Worm (Caenorhabditis elegans) whole organism, late embryonic: Measurements from ENCODE around the gene srh-236.

ENCODE experiments used
- F13H6.1 ChIP-seq: sonication (generic microtip); optimal IDR thresholded peaks from 2 replicates; lab custom pipeline; 2016; ENCODE audit warnings: missing genetic modification characterization, missing compliant biosample characterization
- T23F11.4 ChIP-seq: fragments of 200-800 bp; sonication (Bioruptor generic); optimal IDR thresholded peaks from 2 replicates; lab custom pipeline; 2018; ENCODE audit warnings: mild to moderate bottlenecking, missing genetic modification characterization, missing compliant biosample characterization
- Y22D7AL.16 ChIP-seq: sonication (generic microtip); optimal IDR thresholded peaks from 2 replicates; lab custom pipeline; 2016; ENCODE audit warnings: missing genetic modification characterization, missing compliant biosample characterization
- ahr-1 ChIP-seq: sonication (generic microtip); optimal IDR thresholded peaks from 2 replicates; lab custom pipeline; 2016; ENCODE audit warnings: missing genetic modification characterization, missing compliant biosample characterization
- ama-1 ChIP-seq: fragments of 150-350 bp; optimal IDR thresholded peaks from 2 replicates; lab custom pipeline; 2014
- ceh-14 ChIP-seq: sonication (generic microtip); optimal IDR thresholded peaks from 2 replicates; lab custom pipeline; 2016; ENCODE audit warnings: missing genotype, missing genetic modification characterization, missing compliant biosample characterization
- ceh-2 ChIP-seq: sonication (generic microtip); optimal IDR thresholded peaks from 2 replicates; lab custom pipeline; 2016; ENCODE audit warnings: missing genotype, missing genetic modification characterization, missing compliant biosample characterization
- ceh-31 ChIP-seq: sonication (generic microtip); optimal IDR thresholded peaks from 2 replicates; lab custom pipeline; 2016; ENCODE audit warnings: missing genetic modification characterization, missing compliant biosample characterization
- ceh-34 ChIP-seq: sonication (generic microtip); optimal IDR thresholded peaks from 2 replicates; lab custom pipeline; 2016; ENCODE audit warnings: mild to moderate bottlenecking, missing genetic modification characterization, missing compliant biosample characterization
- ceh-45 ChIP-seq: fragments of 200-800 bp; sonication (Bioruptor generic); IDR thresholded peaks from 2 replicates; pipeline ENCODE4 v1.3.6; 2022; ENCODE audit warnings: missing genetic modification reagents, missing genetic modification characterization, missing compliant biosample characterization
- ceh-48 ChIP-seq: sonication (generic microtip); optimal IDR thresholded peaks from 2 replicates; lab custom pipeline; 2016; ENCODE audit warnings: missing genetic modification characterization, inconsistent platforms, missing compliant biosample characterization
- ceh-9 ChIP-seq: sonication (generic microtip); optimal IDR thresholded peaks from 2 replicates; lab custom pipeline; 2016; ENCODE audit warnings: mild to moderate bottlenecking, missing genetic modification characterization, inconsistent platforms, missing compliant biosample characterization
- dmd-4 ChIP-seq: sonication (generic microtip); optimal IDR thresholded peaks from 2 replicates; lab custom pipeline; 2016; ENCODE audit warnings: borderline replicate concordance, missing genetic modification characterization, missing compliant biosample characterization
- elt-4 ChIP-seq: sonication (generic microtip); optimal IDR thresholded peaks from 2 replicates; lab custom pipeline; 2016; ENCODE audit warnings: missing genetic modification characterization, missing compliant biosample characterization
- ets-4 ChIP-seq: sonication (generic microtip); optimal IDR thresholded peaks from 2 replicates; lab custom pipeline; 2016; ENCODE audit warnings: missing genetic modification characterization, missing compliant biosample characterization
- eyg-1 ChIP-seq: sonication (generic microtip); optimal IDR thresholded peaks from 2 replicates; lab custom pipeline; 2016; ENCODE audit warnings: missing genotype, missing genetic modification characterization, missing compliant biosample characterization
- fkh-10 ChIP-seq: fragments of 150-350 bp; optimal IDR thresholded peaks from 2 replicates; lab custom pipeline; 2014; ENCODE audit warnings: missing biosample characterization, missing genetic modification reagents, missing genetic modification characterization
- fkh-6 ChIP-seq: sonication (generic microtip); optimal IDR thresholded peaks from 2 replicates; lab custom pipeline; 2016; ENCODE audit warnings: missing genetic modification characterization, missing compliant biosample characterization
- gmeb-2 ChIP-seq: sonication (generic microtip); optimal IDR thresholded peaks from 2 replicates; lab custom pipeline; 2016; ENCODE audit warnings: missing genetic modification characterization, inconsistent platforms, missing compliant biosample characterization
- hlh-15 ChIP-seq: sonication (generic microtip); optimal IDR thresholded peaks from 2 replicates; lab custom pipeline; 2016; ENCODE audit warnings: missing genetic modification characterization, missing compliant biosample characterization
- lin-11 ChIP-seq: fragments of 200-800 bp; sonication (Bioruptor generic); optimal IDR thresholded peaks from 2 replicates; lab custom pipeline; 2018; ENCODE audit warnings: mild to moderate bottlenecking, missing genetic modification characterization, missing compliant biosample characterization
- madf-2 ChIP-seq: sonication (generic microtip); optimal IDR thresholded peaks from 2 replicates; lab custom pipeline; 2017; ENCODE audit warnings: missing genetic modification characterization, missing compliant biosample characterization
- nfya-1 ChIP-seq: sonication (generic microtip); optimal IDR thresholded peaks from 2 replicates; lab custom pipeline; 2017; ENCODE audit warnings: missing genetic modification characterization, mild to moderate bottlenecking, missing compliant biosample characterization, antibody characterized with exemption, moderate library complexity
- nhr-11 ChIP-seq: fragments of 150-350 bp; optimal IDR thresholded peaks from 2 replicates; lab custom pipeline; 2014; ENCODE audit warnings: missing biosample characterization, missing genetic modification characterization
- nhr-232 ChIP-seq: sonication (generic microtip); optimal IDR thresholded peaks from 2 replicates; lab custom pipeline; 2016; ENCODE audit warnings: missing genetic modification characterization, missing compliant biosample characterization
- odd-2 ChIP-seq: sonication (generic microtip); optimal IDR thresholded peaks from 2 replicates; lab custom pipeline; 2017; ENCODE audit warnings: antibody characterized with exemption, mild to moderate bottlenecking, missing genetic modification characterization, missing compliant biosample characterization
- pag-3 ChIP-seq: sonication (generic microtip); optimal IDR thresholded peaks from 2 replicates; lab custom pipeline; 2016; ENCODE audit warnings: missing compliant biosample characterization, missing genetic modification characterization, borderline replicate concordance
- pat-9 ChIP-seq: fragments of 200-800 bp; sonication (Bioruptor generic); optimal IDR thresholded peaks from 2 replicates; lab custom pipeline; 2018; ENCODE audit warnings: mild to moderate bottlenecking, missing genetic modification characterization, moderate library complexity, missing compliant biosample characterization
- pax-1 ChIP-seq: fragments of 150-350 bp; optimal IDR thresholded peaks from 2 replicates; lab custom pipeline; 2014; ENCODE audit warnings: missing biosample characterization, missing genetic modification characterization
- pha-2 ChIP-seq: sonication (generic microtip); optimal IDR thresholded peaks from 2 replicates; lab custom pipeline; 2017; ENCODE audit warnings: mild to moderate bottlenecking, missing genetic modification characterization, missing compliant biosample characterization
- pha-4 ChIP-seq: fragments of 150-350 bp; optimal IDR thresholded peaks from 2 replicates; lab custom pipeline; 2018; ENCODE audit warnings: missing biosample characterization, missing genetic modification reagents, missing genetic modification characterization
- pqm-1 ChIP-seq: sonication (generic microtip); optimal IDR thresholded peaks from 2 replicates; lab custom pipeline; 2016; ENCODE audit warnings: missing genetic modification characterization, missing compliant biosample characterization
- rnt-1 ChIP-seq: sonication (generic microtip); optimal IDR thresholded peaks from 2 replicates; lab custom pipeline; 2016; ENCODE audit warnings: missing genetic modification characterization, missing compliant biosample characterization
- sdc-2 ChIP-seq: sonication (generic microtip); optimal IDR thresholded peaks from 2 replicates; lab custom pipeline; 2016; ENCODE audit warnings: missing genotype, missing genetic modification characterization, missing compliant biosample characterization
- sox-4 ChIP-seq: sonication (generic microtip); optimal IDR thresholded peaks from 2 replicates; lab custom pipeline; 2017; ENCODE audit warnings: mild to moderate bottlenecking, missing genetic modification characterization, inconsistent platforms, missing compliant biosample characterization
- tbx-2 ChIP-seq: sonication (generic microtip); optimal IDR thresholded peaks from 2 replicates; lab custom pipeline; 2016; ENCODE audit warnings: missing genetic modification characterization, missing compliant biosample characterization
- ttx-3 ChIP-seq: sonication (generic microtip); optimal IDR thresholded peaks from 2 replicates; lab custom pipeline; 2016; ENCODE audit warnings: missing genetic modification reagents, missing genetic modification characterization, missing compliant biosample characterization
- unc-3 ChIP-seq, 2 experiments: fragments of 200-800 bp in 1 of 2; sonication (Bioruptor generic) in 1 of 2; sonication (generic microtip) in 1 of 2; conservative IDR thresholded peaks in 1 of 2; optimal IDR thresholded peaks in 1 of 2; 2 replicates each; pipeline versions ENCODE4 v1.3.6 to Lab custom; 2016 to 2022; ENCODE audit warnings: missing compliant biosample characterization in 2 of 2, missing genetic modification characterization in 2 of 2, missing genetic modification reagents in 1 of 2
- unc-42 ChIP-seq: sonication (generic microtip); optimal IDR thresholded peaks from 2 replicates; lab custom pipeline; 2016; ENCODE audit warnings: missing genotype, missing genetic modification characterization, missing compliant biosample characterization
- unc-55 ChIP-seq: sonication (generic microtip); optimal IDR thresholded peaks from 2 replicates; lab custom pipeline; 2017; ENCODE audit warnings: missing biosample characterization, missing genetic modification reagents, missing genetic modification characterization
- unc-86 ChIP-seq: sonication (generic microtip); optimal IDR thresholded peaks from 2 replicates; lab custom pipeline; 2016; ENCODE audit warnings: missing genetic modification characterization, missing compliant biosample characterization

Gene srh-236

DNA sequence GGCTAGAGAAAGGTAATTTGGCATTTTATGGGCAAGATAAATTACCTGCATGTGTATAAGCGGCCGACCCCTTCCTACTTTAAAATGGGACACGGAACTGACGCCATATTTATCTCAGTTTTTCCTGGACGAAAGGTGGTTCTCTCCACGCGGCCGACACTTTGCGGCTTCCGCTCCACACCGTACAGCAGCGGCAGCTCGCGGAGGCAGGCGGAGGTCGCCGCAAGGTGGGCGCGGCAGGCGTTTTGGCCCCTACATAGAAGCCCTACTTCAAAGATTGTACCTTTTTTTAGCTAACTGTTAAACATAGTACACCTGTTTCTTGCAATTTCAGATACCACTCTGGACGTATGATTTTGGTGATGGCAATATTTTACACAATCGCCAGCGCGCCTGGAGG, 5.4 kb downstream of the srh-236 start:
- TF ChIP-seq fkh-10 (GFP tag; lab: Kevin White, UChicago) (no peak), T23F11.4 (GFP tag; lab: Kevin White, UChicago) (no peak), elt-4 (tag; lab: Kevin White, UChicago) (no peak), nhr-11 (no peak)

DNA sequence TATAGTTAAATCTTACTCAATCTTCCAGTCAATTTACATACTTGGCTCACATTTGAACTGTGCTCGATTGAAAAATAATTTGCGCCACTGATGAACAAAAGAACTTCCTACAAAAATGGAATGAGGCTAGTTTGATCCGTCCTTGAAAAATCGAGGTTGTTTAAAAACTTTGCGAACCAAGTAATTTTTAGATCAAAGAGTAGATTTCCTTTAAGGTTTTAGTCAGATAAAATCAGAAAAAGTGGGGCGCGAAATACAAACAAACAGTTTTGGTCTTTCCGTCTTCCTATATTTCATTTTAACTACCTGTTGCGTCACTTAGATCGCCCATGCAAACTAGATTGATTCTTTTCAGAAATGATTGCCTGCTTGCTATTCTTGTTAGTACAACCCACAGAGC, 10.0 kb downstream of the srh-236 start, which contains the start of gene Y68A4A.10:
Y68A4A.10 (plus strand) TSS at position 301 of the 400 bp plus-strand sequence.
- TF ChIP-seq nhr-232 (tag; lab: Kevin White, UChicago) (no peak), fkh-10 (GFP tag; lab: Kevin White, UChicago) (no peak), rnt-1 (tag; lab: Kevin White, UChicago) (no peak), dmd-4 (no peak), pha-4 (tag; lab: Kevin White, UChicago) (no peak)
- TF ChIP-seq, all 69 proteins: peak for 0

DNA sequence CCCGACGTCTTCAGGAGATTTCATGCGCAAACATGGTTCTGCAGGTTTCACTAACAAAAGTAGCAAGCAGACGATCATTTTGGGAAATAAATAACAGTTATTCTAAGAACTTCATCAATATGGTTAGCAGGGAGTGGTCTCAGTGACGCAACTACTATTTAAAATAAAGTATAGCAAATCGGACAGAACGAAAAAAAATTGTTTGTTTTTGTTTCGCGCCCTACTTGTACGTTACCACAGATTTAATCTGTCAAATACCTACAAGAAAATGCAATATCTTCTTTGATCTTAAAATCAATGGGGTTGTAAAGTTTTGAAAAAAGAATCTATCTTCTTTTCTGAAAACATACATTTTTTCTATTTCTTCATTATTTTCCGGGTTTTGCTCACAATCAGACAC, 12.9 kb downstream of the srh-236 start, which contains the start of gene srz-96:
srz-96 (plus strand) TSS at position 301 of the 400 bp plus-strand sequence.
- no peak for TF ChIP-seq ahr-1 (tag; lab: Kevin White, UChicago)
- no peak for TF ChIP-seq ttx-3 (tag; lab: Kevin White, UChicago)
- TF ChIP-seq ceh-31, result no peak
- TF ChIP-seq dmd-4, result no peak
- TF ChIP-seq pat-9 (tag; lab: Kevin White, UChicago), result no peak
- no peak for TF ChIP-seq fkh-6 (tag; lab: Kevin White, UChicago)
- TF ChIP-seq elt-4 (tag; lab: Kevin White, UChicago), result no peak
- no peak for TF ChIP-seq unc-3 (GFP tag; conservative IDR thresholded peaks at IDR 0.05; lab: Robert Waterston, UW)
- no peak for TF ChIP-seq unc-3 (tag; optimal IDR thresholded peaks at IDR 0.05; lab: Kevin White, UChicago)
- no peak for TF ChIP-seq ama-1
- no peak for TF ChIP-seq odd-2
- no peak for TF ChIP-seq Y22D7AL.16
- no peak for TF ChIP-seq unc-55 (GFP tag; lab: Kevin White, UChicago)
- no peak for TF ChIP-seq sox-4 (tag; lab: Kevin White, UChicago)
- TF ChIP-seq ceh-45 (GFP tag; lab: Robert Waterston, UW), result no peak
- no peak for TF ChIP-seq pqm-1 (tag; lab: Kevin White, UChicago)
- no peak for TF ChIP-seq fkh-10 (GFP tag; lab: Kevin White, UChicago)

DNA sequence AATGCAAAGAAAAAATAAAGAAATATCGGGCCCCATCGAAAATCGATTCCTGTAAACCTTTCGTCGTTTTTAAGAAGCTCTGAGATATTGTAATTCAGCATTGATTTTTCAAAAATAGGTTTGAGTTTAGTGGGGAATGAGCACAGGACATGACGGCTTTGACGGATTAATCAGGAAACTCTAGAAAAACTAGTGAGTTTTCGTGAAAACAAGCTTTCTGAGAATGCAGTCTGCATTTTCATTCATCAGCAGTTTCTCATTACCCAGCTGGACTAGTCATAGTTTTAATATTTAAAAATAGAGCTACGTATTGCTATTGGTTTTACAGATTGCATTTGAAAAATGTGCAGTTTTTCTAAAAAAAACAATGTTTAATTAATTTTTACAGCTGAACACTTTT, 19.6 kb downstream of the srh-236 start, which contains the start of gene srz-47:
srz-47 (minus strand) TSS at position 101 of the 400 bp plus-strand sequence.
- TF ChIP-seq nfya-1 (tag; lab: Kevin White, UChicago) (no peak), ahr-1 (tag; lab: Kevin White, UChicago) (no peak), tbx-2 (tag; lab: Kevin White, UChicago) (no peak), pha-2 (tag; lab: Kevin White, UChicago) (no peak), unc-42 (tag; lab: Kevin White, UChicago) (no peak), pag-3 (tag; lab: Kevin White, UChicago) (no peak), hlh-15 (tag; lab: Kevin White, UChicago) (no peak), dmd-4 (no peak), gmeb-2 (tag; lab: Kevin White, UChicago) (no peak)

DNA sequence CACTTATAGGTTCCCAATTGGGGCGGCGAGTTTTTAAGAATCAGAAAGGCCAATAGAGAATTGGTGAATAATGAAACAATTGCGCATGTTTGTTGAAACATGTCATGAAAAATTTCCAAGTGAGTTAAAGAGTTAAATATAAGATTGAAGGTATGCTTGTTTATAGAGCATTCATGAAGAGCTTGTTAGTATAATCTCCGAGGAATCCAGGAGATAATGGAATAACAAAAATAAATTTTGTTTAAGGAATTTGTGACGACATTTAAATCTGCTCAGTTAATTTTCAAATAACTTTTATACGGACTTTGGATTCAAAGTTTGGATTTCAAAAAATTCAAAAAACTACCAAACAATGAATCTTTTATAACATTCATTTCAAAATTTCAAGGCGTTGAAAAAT, 21.4 kb downstream of the srh-236 start, which contains the start of gene str-199:
str-199 (minus strand) TSS at position 101 of the 400 bp plus-strand sequence.
- TF ChIP-seq pax-1 (no peak), lin-11 (tag; lab: Kevin White, UChicago) (no peak), nfya-1 (tag; lab: Kevin White, UChicago) (no peak), ceh-14 (tag; lab: Kevin White, UChicago) (no peak), fkh-10 (GFP tag; lab: Kevin White, UChicago) (no peak), ceh-2 (no peak), ceh-48 (tag; lab: Kevin White, UChicago) (no peak), ceh-34 (tag; lab: Kevin White, UChicago) (no peak), eyg-1 (tag; lab: Kevin White, UChicago) (no peak), ceh-9 (no peak), F13H6.1 (tag; lab: Kevin White, UChicago) (no peak), elt-4 (tag; lab: Kevin White, UChicago) (no peak), Y22D7AL.16 (no peak), sdc-2 (tag; lab: Kevin White, UChicago) (no peak), dmd-4 (no peak), madf-2 (no peak), unc-86 (tag; lab: Kevin White, UChicago) (no peak), ets-4 (tag; lab: Kevin White, UChicago) (no peak)
- TF ChIP-seq, all 69 proteins: peak for 0
